Worm (Caenorhabditis elegans): ENCODE data around the gene C18H9.1.

Gene C18H9.1

ce11 chrII:6698784-6699183, at the start of gene C18H9.1:
Gene C18H9.1, plus strand, starts transcription at chrII:6699084.
- no peak for TF ChIP-seq unc-62 (GFP tag; optimal IDR thresholded peaks at IDR 0.05)

ce11 chrII:6651719-6652118, 47.2 kb upstream of the C18H9.1 start, which contains the start of gene sra-26:
Gene sra-26, minus strand, starts transcription at chrII:6651819.
- no peak for TF ChIP-seq unc-62 (GFP tag; optimal IDR thresholded peaks at IDR 0.05)

- TF ChIP-seq unc-62 (GFP tag; optimal IDR thresholded peaks at IDR 0.05) = no peak
Observed at ce11 chrII:6654284-6654683, 44.6 kb upstream of the C18H9.1 start, which contains the start of gene T19D12.9. Gene T19D12.9, minus strand, starts transcription at chrII:6654384.

ce11 chrII:6658766-6659165, 40.1 kb upstream of the C18H9.1 start, which contains the start of gene T19D12.10:
Gene T19D12.10, minus strand, starts transcription at chrII:6658866.
- no peak for TF ChIP-seq unc-62 (GFP tag; optimal IDR thresholded peaks at IDR 0.05)

- TF ChIP-seq unc-62 (GFP tag; optimal IDR thresholded peaks at IDR 0.05) = no peak
Observed at ce11 chrII:6661211-6661610, 37.7 kb upstream of the C18H9.1 start, which contains the start of gene T19D12.2. Gene T19D12.2, plus strand, starts transcription at chrII:6661335.

ce11 chrII:6663799-6664198, 35.1 kb upstream of the C18H9.1 start:
- no peak for TF ChIP-seq unc-62 (GFP tag; optimal IDR thresholded peaks at IDR 0.05)

- TF ChIP-seq unc-62 (GFP tag; optimal IDR thresholded peaks at IDR 0.05) = no peak
Observed at ce11 chrII:6665908-6666307, 33.0 kb upstream of the C18H9.1 start.

ce11 chrII:6666598-6666997, 32.3 kb upstream of the C18H9.1 start, which contains the start of gene T19D12.1:
Gene T19D12.1, plus strand, starts transcription at chrII:6666898.
- no peak for TF ChIP-seq unc-62 (GFP tag; optimal IDR thresholded peaks at IDR 0.05)

- TF ChIP-seq unc-62 (GFP tag; optimal IDR thresholded peaks at IDR 0.05) = no peak
Observed at ce11 chrII:6667534-6667933, 31.4 kb upstream of the C18H9.1 start.

ce11 chrII:6668496-6668895, 30.4 kb upstream of the C18H9.1 start:
- TF ChIP-seq unc-62 (GFP tag; optimal IDR thresholded peaks at IDR 0.05) = no peak

- no peak for TF ChIP-seq unc-62 (GFP tag; optimal IDR thresholded peaks at IDR 0.05)
Observed at ce11 chrII:6673894-6674293, 25.0 kb upstream of the C18H9.1 start, which contains the start of gene H43E16.1. Gene H43E16.1, plus strand, starts transcription at chrII:6674268.

ce11 chrII:6679724-6680123, 19.2 kb upstream of the C18H9.1 start, which contains the start of gene ift-74:
Gene ift-74, plus strand, starts transcription at chrII:6680024.
- no peak for TF ChIP-seq unc-62 (GFP tag; optimal IDR thresholded peaks at IDR 0.05)

- TF ChIP-seq unc-62 (GFP tag; optimal IDR thresholded peaks at IDR 0.05) = no peak
Observed at ce11 chrII:6681478-6681877, 17.4 kb upstream of the C18H9.1 start.

- no peak for TF ChIP-seq unc-62 (GFP tag; optimal IDR thresholded peaks at IDR 0.05)
Observed at ce11 chrII:6682918-6683317, 16.0 kb upstream of the C18H9.1 start.

ce11 chrII:6683663-6684285, 15.1 kb upstream of the C18H9.1 start, which contains the start of gene gyf-1:
Gene gyf-1, plus strand, starts transcription at chrII:6684235.
- no peak for TF ChIP-seq unc-62 (GFP tag; optimal IDR thresholded peaks at IDR 0.05)

- TF ChIP-seq unc-62 (GFP tag; optimal IDR thresholded peaks at IDR 0.05) = no peak
Observed at ce11 chrII:6685964-6686363, 12.9 kb upstream of the C18H9.1 start.

- TF ChIP-seq unc-62 (GFP tag; optimal IDR thresholded peaks at IDR 0.05) = no peak
Observed at ce11 chrII:6689088-6689487, 9.8 kb upstream of the C18H9.1 start.
